Fruit fly (Drosophila melanogaster): ENCODE data around the gene Mcm6.

The Mcm6 gene

dm6 chrX:6683635-6684499 lies 9.7 kb downstream of the Mcm6 start, which contains the start of gene Pink1 (continued):
- TF ChIP-seq twi (tag; optimal IDR thresholded peaks at IDR 0.05) (no peak), zen2 (GFP tag; IDR thresholded peaks at IDR 0.05; ENCODE audit: partially characterized antibody) (no peak), Camta (GFP tag; optimal IDR thresholded peaks at IDR 0.05) (no peak), Ets97D (GFP tag; optimal IDR thresholded peaks at IDR 0.05) (peak; percentile 1), CG2712 (tag; optimal IDR thresholded peaks at IDR 0.05) (no peak), Six4 (GFP tag; optimal IDR thresholded peaks at IDR 0.05) (no peak), CG9932 (GFP tag; IDR thresholded peaks at IDR 0.05) (no peak), ATbp (GFP tag; optimal IDR thresholded peaks at IDR 0.05) (no peak), al (GFP tag; IDR thresholded peaks at IDR 0.05) (no peak), ci (GFP tag; IDR thresholded peaks at IDR 0.05) (no peak), maf-S (GFP tag; optimal IDR thresholded peaks at IDR 0.05) (no peak), CG13296 (GFP tag; optimal IDR thresholded peaks at IDR 0.05) (no peak), ERR (GFP tag; optimal IDR thresholded peaks at IDR 0.05) (no peak), CG30403 (GFP tag; optimal IDR thresholded peaks at IDR 0.05) (no peak), CG1024 (GFP tag; IDR thresholded peaks at IDR 0.05) (no peak), lbe (GFP tag; optimal IDR thresholded peaks at IDR 0.05) (no peak), D19B (GFP tag; optimal IDR thresholded peaks at IDR 0.05) (no peak), ham (GFP tag; IDR thresholded peaks at IDR 0.05) (no peak), Blimp-1 (GFP tag; optimal IDR thresholded peaks at IDR 0.05) (no peak), CG4617 (GFP tag; optimal IDR thresholded peaks at IDR 0.05; ENCODE audit: borderline replicate concordance) (peak; percentile 75), Mad (GFP tag; optimal IDR thresholded peaks at IDR 0.05) (no peak), HLH4C (GFP tag; IDR thresholded peaks at IDR 0.05; ENCODE audit: partially characterized antibody) (no peak; the same call in 2 of the 3 replicates), Sox100B (GFP tag; optimal IDR thresholded peaks at IDR 0.05) (no peak), hbn (GFP tag; IDR thresholded peaks at IDR 0.05; ENCODE audit: partially characterized antibody) (no peak), CoRest (tag; optimal IDR thresholded peaks at IDR 0.05) (peak; percentile 11), tio (GFP tag; optimal IDR thresholded peaks at IDR 0.05) (no peak), Bteb2 (GFP tag; optimal IDR thresholded peaks at IDR 0.05) (no peak), ssp (GFP tag; IDR thresholded peaks at IDR 0.05) (no peak), Dek (tag; optimal IDR thresholded peaks at IDR 0.05) (no peak), CG9797 (GFP tag; optimal IDR thresholded peaks at IDR 0.05) (peak; percentile 42), Dfd (GFP tag; optimal IDR thresholded peaks at IDR 0.05) (no peak), peb (GFP tag; IDR thresholded peaks at IDR 0.05) (no peak), Dip3 (GFP tag; optimal IDR thresholded peaks at IDR 0.05) (no peak), Myb (GFP tag; optimal IDR thresholded peaks at IDR 0.05) (peak; percentile 98), CG7357 (GFP tag; IDR thresholded peaks at IDR 0.05) (no peak), CG5180 (GFP tag; optimal IDR thresholded peaks at IDR 0.05) (no peak), Atf3 (GFP tag; optimal IDR thresholded peaks at IDR 0.05) (no peak), slbo (GFP tag; IDR thresholded peaks at IDR 0.05) (no peak), crol (GFP tag; IDR thresholded peaks at IDR 0.05) (peak; percentile 91), CG11456 (GFP tag; IDR thresholded peaks at IDR 0.05) (no peak), odd (GFP tag; optimal IDR thresholded peaks at IDR 0.05) (no peak), CG32532 (GFP tag; IDR thresholded peaks at IDR 0.05) (no peak), D (optimal IDR thresholded peaks at IDR 0.05) (no peak), D (GFP tag; optimal IDR thresholded peaks at IDR 0.05) (no peak), schlank (tag; optimal IDR thresholded peaks at IDR 0.05) (no peak), CG18764 (GFP tag; optimal IDR thresholded peaks at IDR 0.05) (no peak), CG1233 (GFP tag; optimal IDR thresholded peaks at IDR 0.05) (no peak), CG14860 (GFP tag; IDR thresholded peaks at IDR 0.05; ENCODE audit: partially characterized antibody) (no peak), en (GFP tag; optimal IDR thresholded peaks at IDR 0.05) (no peak), CG14710 (tag; optimal IDR thresholded peaks at IDR 0.05) (peak; percentile 99)
